Worm (Caenorhabditis elegans) whole organism, L2 larva: Measurements from ENCODE around the gene clec-70.

ENCODE experiments used
- C34F6.9 ChIP-seq: fragments of 150-350 bp; optimal IDR thresholded peaks from 2 replicates; lab custom pipeline; 2014; ENCODE audit warnings: missing biosample characterization, missing genetic modification characterization
- F13H6.1 ChIP-seq: sonication (generic microtip); optimal IDR thresholded peaks from 2 replicates; lab custom pipeline; 2016; ENCODE audit warnings: missing genetic modification characterization, missing compliant biosample characterization
- Y55F3AM.14 ChIP-seq: fragments of 200-800 bp; sonication (Bioruptor generic); optimal IDR thresholded peaks from 2 replicates; lab custom pipeline; 2018; ENCODE audit warnings: mild to moderate bottlenecking, missing genetic modification characterization, missing compliant biosample characterization
- alr-1 ChIP-seq: fragments of 150-350 bp; optimal IDR thresholded peaks from 2 replicates; lab custom pipeline; 2014; ENCODE audit warnings: missing biosample characterization, missing genetic modification characterization
- blmp-1 ChIP-seq: sonication (generic microtip); optimal IDR thresholded peaks from 2 replicates; lab custom pipeline; 2017; ENCODE audit warnings: missing genetic modification characterization, mild to moderate bottlenecking, missing compliant biosample characterization, antibody characterized with exemption, moderate library complexity; ENCODE audit not compliant: insufficient read depth
- ceh-16 ChIP-seq: fragments of 150-350 bp; optimal IDR thresholded peaks from 2 replicates; lab custom pipeline; 2014; ENCODE audit warnings: missing biosample characterization, missing genetic modification characterization
- egl-27 ChIP-seq: sonication (generic microtip); optimal IDR thresholded peaks from 3 replicates; lab custom pipeline; 2017; ENCODE audit warnings: missing biosample characterization, missing genetic modification reagents, missing genetic modification characterization
- elt-3 ChIP-seq: sonication (generic microtip); optimal IDR thresholded peaks from 2 replicates; lab custom pipeline; 2017; ENCODE audit warnings: missing biosample characterization, missing genetic modification characterization
- fos-1 ChIP-seq: fragments of 150-350 bp; optimal IDR thresholded peaks from 2 replicates; lab custom pipeline; 2014; ENCODE audit warnings: missing biosample characterization, missing genetic modification characterization
- gmeb-1 ChIP-seq: fragments of 150-350 bp; optimal IDR thresholded peaks from 2 replicates; lab custom pipeline; 2014; ENCODE audit warnings: missing biosample characterization, missing genetic modification characterization
- lin-11 ChIP-seq: fragments of 150-350 bp; sonication (generic microtip); optimal IDR thresholded peaks from 2 replicates; lab custom pipeline; 2014; ENCODE audit warnings: missing biosample characterization, missing genetic modification characterization, inconsistent platforms, mixed read lengths
- lin-13 ChIP-seq: fragments of 150-350 bp; optimal IDR thresholded peaks from 2 replicates; lab custom pipeline; 2014; ENCODE audit warnings: missing biosample characterization, missing genetic modification reagents, missing genetic modification characterization
- lin-39 ChIP-seq: fragments of 150-350 bp; optimal IDR thresholded peaks from 2 replicates; lab custom pipeline; 2014; ENCODE audit warnings: missing biosample characterization, missing genetic modification reagents, missing genetic modification characterization
- mab-5 ChIP-seq: fragments of 150-350 bp; optimal IDR thresholded peaks from 2 replicates; lab custom pipeline; 2014; ENCODE audit warnings: missing biosample characterization, missing genetic modification characterization
- mbf-1 ChIP-seq: sonication (generic microtip); optimal IDR thresholded peaks from 2 replicates; lab custom pipeline; 2017; ENCODE audit warnings: missing biosample characterization, missing genetic modification characterization
- mdl-1 ChIP-seq, 2 experiments: fragments of 150-350 bp in 1 of 2; sonication (generic microtip) in 1 of 2; optimal IDR thresholded peaks; 2 replicates each; lab custom pipeline; 2017; ENCODE audit warnings: missing biosample characterization in 2 of 2, missing genetic modification characterization in 2 of 2
- nhr-10 ChIP-seq: sonication (generic microtip); optimal IDR thresholded peaks from 2 replicates; lab custom pipeline; 2017; ENCODE audit warnings: missing biosample characterization, missing genetic modification characterization
- nhr-11 ChIP-seq: fragments of 150-350 bp; optimal IDR thresholded peaks from 2 replicates; lab custom pipeline; 2014; ENCODE audit warnings: missing biosample characterization, missing genetic modification characterization
- nhr-129 ChIP-seq: fragments of 150-350 bp; optimal IDR thresholded peaks from 2 replicates; lab custom pipeline; 2014; ENCODE audit warnings: missing biosample characterization, missing genetic modification characterization
- nhr-21 ChIP-seq: fragments of 150-350 bp; optimal IDR thresholded peaks from 2 replicates; lab custom pipeline; 2014; ENCODE audit warnings: missing biosample characterization, missing genetic modification characterization
- nhr-23 ChIP-seq: fragments of 150-350 bp; optimal IDR thresholded peaks from 2 replicates; lab custom pipeline; 2014; ENCODE audit warnings: missing biosample characterization, missing genetic modification reagents, missing genetic modification characterization
- nhr-237 ChIP-seq: fragments of 150-350 bp; optimal IDR thresholded peaks from 2 replicates; lab custom pipeline; 2014; ENCODE audit warnings: missing biosample characterization, missing genetic modification characterization
- nhr-6 ChIP-seq: fragments of 150-350 bp; optimal IDR thresholded peaks from 2 replicates; lab custom pipeline; 2014; ENCODE audit warnings: missing biosample characterization, missing genetic modification characterization
- peb-1 ChIP-seq: fragments of 150-350 bp; optimal IDR thresholded peaks from 2 replicates; lab custom pipeline; 2014; ENCODE audit warnings: missing biosample characterization, missing genetic modification characterization
- skn-1 ChIP-seq: sonication (generic microtip); optimal IDR thresholded peaks from 2 replicates; lab custom pipeline; 2017; ENCODE audit warnings: missing biosample characterization, missing genetic modification characterization
- sma-3 ChIP-seq: sonication (generic microtip); optimal IDR thresholded peaks from 2 replicates; lab custom pipeline; 2016; ENCODE audit warnings: missing genetic modification reagents, missing genetic modification characterization, missing compliant biosample characterization
- sma-9 ChIP-seq, 2 experiments: fragments of 150-350 bp in 1 of 2; sonication (generic microtip) in 1 of 2; optimal IDR thresholded peaks; 2 replicates each; lab custom pipeline; 2014 to 2016; ENCODE audit warnings: missing genetic modification characterization in 2 of 2, mild to moderate bottlenecking in 1 of 2, missing biosample characterization in 1 of 2, missing compliant biosample characterization in 1 of 2, missing genetic modification reagents in 1 of 2, moderate library complexity in 1 of 2
- snpc-4 ChIP-seq: fragments of 150-350 bp; optimal IDR thresholded peaks from 2 replicates; lab custom pipeline; 2014; ENCODE audit warnings: missing biosample characterization, missing genetic modification characterization
- unc-39 ChIP-seq: fragments of 150-350 bp; optimal IDR thresholded peaks from 2 replicates; lab custom pipeline; 2014; ENCODE audit warnings: missing biosample characterization, missing genetic modification characterization
- zag-1 ChIP-seq: fragments of 150-350 bp; optimal IDR thresholded peaks from 2 replicates; lab custom pipeline; 2014; ENCODE audit warnings: missing biosample characterization, missing genetic modification characterization
- ztf-1 ChIP-seq: fragments of 200-800 bp; sonication (Bioruptor generic); conservative IDR thresholded peaks from 2 replicates; pipeline ENCODE4 v1.3.6; 2022; ENCODE audit warnings: missing genetic modification characterization, missing compliant biosample characterization
- ztf-4 ChIP-seq: fragments of 150-350 bp; optimal IDR thresholded peaks from 2 replicates; lab custom pipeline; 2014; ENCODE audit warnings: missing biosample characterization, missing genetic modification characterization

clec-70 gene

ce11 chrIV:3914462-3914861 is 18.0 kb upstream of the clec-70 start, which contains the start of gene F56D6.19:
TSS of gene F56D6.19 (plus strand) at chrIV:3914762.
- TF ChIP-seq mbf-1 (tag; lab: Kevin White, UChicago) = no peak
- no peak for TF ChIP-seq peb-1 (tag; lab: Kevin White, UChicago)
- no peak for TF ChIP-seq nhr-10 (tag; lab: Kevin White, UChicago)

- TF ChIP-seq skn-1 (tag; lab: Kevin White, UChicago) = no peak
- TF ChIP-seq ztf-1 (GFP tag; lab: Robert Waterston, UW) = no peak
- no peak for TF ChIP-seq nhr-23 (tag; lab: Kevin White, UChicago)
- no peak for TF ChIP-seq nhr-129 (tag; lab: Kevin White, UChicago)
- no peak for TF ChIP-seq lin-11 (tag; lab: Kevin White, UChicago)
- TF ChIP-seq nhr-11 (tag; lab: Kevin White, UChicago) = no peak
- TF ChIP-seq snpc-4 = no peak
Measured at ce11 chrIV:3915296-3915695, 17.2 kb upstream of the clec-70 start, which contains the start of gene srz-20. TSS of gene srz-20 (plus strand) at chrIV:3915596.

ce11 chrIV:3917405-3917804 is 15.1 kb upstream of the clec-70 start, which contains the start of gene F56D6.14:
TSS of gene F56D6.14 (plus strand) at chrIV:3917705.
- TF ChIP-seq F13H6.1 (tag; lab: Kevin White, UChicago) = no peak
- no peak for TF ChIP-seq skn-1 (tag; lab: Kevin White, UChicago)
- TF ChIP-seq gmeb-1 (tag; lab: Kevin White, UChicago) = no peak
- no peak for TF ChIP-seq peb-1 (tag; lab: Kevin White, UChicago)
- TF ChIP-seq blmp-1 (tag; lab: Kevin White, UChicago) = no peak
- no peak for TF ChIP-seq mab-5 (tag; lab: Kevin White, UChicago)

- TF ChIP-seq nhr-11 (tag; lab: Kevin White, UChicago) = no peak
- no peak for TF ChIP-seq lin-13 (GFP tag; lab: Kevin White, UChicago)
- TF ChIP-seq blmp-1 (tag; lab: Kevin White, UChicago) = no peak
- TF ChIP-seq sma-3 (GFP tag; lab: Kevin White, UChicago) = no peak
- no peak for TF ChIP-seq nhr-21
- no peak for TF ChIP-seq zag-1
- TF ChIP-seq alr-1 (tag; lab: Kevin White, UChicago) = no peak
- no peak for TF ChIP-seq skn-1 (tag; lab: Kevin White, UChicago)
- TF ChIP-seq lin-39 (tag; lab: Kevin White, UChicago) = no peak
- no peak for TF ChIP-seq nhr-6 (tag; lab: Kevin White, UChicago)
- no peak for TF ChIP-seq ceh-16 (tag; lab: Kevin White, UChicago)
- no peak for TF ChIP-seq gmeb-1 (tag; lab: Kevin White, UChicago)
- no peak for TF ChIP-seq peb-1 (tag; lab: Kevin White, UChicago)
- no peak for TF ChIP-seq nhr-23 (tag; lab: Kevin White, UChicago)
- TF ChIP-seq fos-1 = no peak
- no peak for TF ChIP-seq mdl-1 (tag; optimal IDR thresholded peaks at IDR 0.05; lab: Kevin White, UChicago)
- TF ChIP-seq egl-27 (tag; lab: Kevin White, UChicago) = no peak
- no peak for TF ChIP-seq nhr-237
- TF ChIP-seq elt-3 (tag; lab: Kevin White, UChicago) = no peak
- no peak for TF ChIP-seq C34F6.9 (tag; lab: Kevin White, UChicago)
Measured at ce11 chrIV:3918160-3918559, 14.3 kb upstream of the clec-70 start, which contains the start of gene F56D6.23. TSS of gene F56D6.23 (plus strand) at chrIV:3918460.

ce11 chrIV:3919506-3919905 is 13.0 kb upstream of the clec-70 start, which contains the start of gene srz-19:
TSS of gene srz-19 (plus strand) at chrIV:3919806.
- TF ChIP-seq sma-9 (GFP tag; optimal IDR thresholded peaks at IDR 0.05; lab: Kevin White, UChicago) (no peak), sma-9 (tag; optimal IDR thresholded peaks at IDR 0.05; lab: Kevin White, UChicago) (no peak), nhr-21 (no peak), Y55F3AM.14 (no peak), snpc-4 (no peak), lin-39 (tag; lab: Kevin White, UChicago) (no peak), elt-3 (tag; lab: Kevin White, UChicago) (no peak), unc-39 (tag; lab: Kevin White, UChicago) (no peak), nhr-237 (no peak), ceh-16 (tag; lab: Kevin White, UChicago) (no peak), ztf-4 (tag; lab: Kevin White, UChicago) (no peak)
- TF ChIP-seq, all 48 proteins: peak for 0
